Fruit fly (Drosophila melanogaster) whole organism, prepupa: ENCODE data around the gene Cp16.
A peak's percentile ranks its signal among the peaks of the same experiment; 100 is the strongest.

Experiments used
- CG10631 ChIP-seq: fragments of 200-800 bp; sonication (Bioruptor generic); optimal IDR thresholded peaks from 2 replicates; lab custom pipeline; 2016; ENCODE audit warnings: missing biosample characterization, missing genetic modification characterization
- CG10669 ChIP-seq: fragments of 200-800 bp; sonication (Bioruptor generic); optimal IDR thresholded peaks from 3 replicates; lab custom pipeline; 2018; ENCODE audit warnings: missing biosample characterization, mild to moderate bottlenecking, missing genetic modification characterization, moderate library complexity
- CG11294 ChIP-seq: fragments of 200-800 bp; sonication (Bioruptor generic); IDR thresholded peaks from 2 replicates; pipeline ENCODE4 v1.3.6; 2022; ENCODE audit warnings: missing biosample characterization, missing genetic modification characterization
- CG11762 ChIP-seq: fragments of 200-800 bp; sonication (Bioruptor generic); optimal IDR thresholded peaks from 3 replicates; lab custom pipeline; 2016; ENCODE audit warnings: missing biosample characterization, missing genetic modification characterization; ENCODE audit not compliant: insufficient read depth
- CG11902 ChIP-seq: fragments of 200-800 bp; sonication (Bioruptor generic); optimal IDR thresholded peaks from 3 replicates; lab custom pipeline; 2016; ENCODE audit warnings: missing biosample characterization, missing genetic modification characterization
- CG15336 ChIP-seq: fragments of 200-800 bp; sonication (Bioruptor generic); IDR thresholded peaks from 2 replicates; pipeline ENCODE4 v1.3.6; 2022; ENCODE audit warnings: missing biosample characterization, missing genetic modification characterization
- CG1621 ChIP-seq: fragments of 200-800 bp; sonication (Bioruptor generic); optimal IDR thresholded peaks from 3 replicates; lab custom pipeline; 2018; ENCODE audit warnings: missing biosample characterization, mild to moderate bottlenecking, missing genetic modification characterization
- CG3032 ChIP-seq: fragments of 200-800 bp; optimal IDR thresholded peaks from 2 replicates; lab custom pipeline; 2019; ENCODE audit warnings: missing biosample characterization, mild to moderate bottlenecking, missing genetic modification characterization, moderate library complexity
- CG31627 ChIP-seq: fragments of 200-800 bp; sonication (Bioruptor generic); optimal IDR thresholded peaks from 3 replicates; lab custom pipeline; 2016; ENCODE audit warnings: missing biosample characterization, missing genetic modification characterization
- CG3919 ChIP-seq: fragments of 200-800 bp; sonication (Bioruptor generic); optimal IDR thresholded peaks from 3 replicates; lab custom pipeline; 2016; ENCODE audit warnings: missing biosample characterization, missing genetic modification characterization
- CG4318 ChIP-seq: fragments of 200-800 bp; sonication (Bioruptor generic); optimal IDR thresholded peaks from 3 replicates; lab custom pipeline; 2017; ENCODE audit warnings: missing biosample characterization, mild to moderate bottlenecking, missing genetic modification characterization
- CG6163 ChIP-seq: fragments of 200-800 bp; sonication (Bioruptor generic); IDR thresholded peaks from 3 replicates; pipeline ENCODE4 v1.3.6; 2022; ENCODE audit warnings: missing biosample characterization, missing genetic modification characterization
- CG6276 ChIP-seq: fragments of 200-800 bp; sonication (Bioruptor generic); optimal IDR thresholded peaks from 2 replicates; lab custom pipeline; 2017; ENCODE audit warnings: missing biosample characterization, mild to moderate bottlenecking, missing genetic modification characterization
- CG6854 ChIP-seq: fragments of 200-800 bp; sonication (Bioruptor generic); optimal IDR thresholded peaks from 2 replicates; lab custom pipeline; 2017; ENCODE audit warnings: missing biosample characterization, mild to moderate bottlenecking, missing genetic modification characterization
- CG7368 ChIP-seq: fragments of 200-800 bp; sonication (Bioruptor generic); optimal IDR thresholded peaks from 3 replicates; lab custom pipeline; 2016; ENCODE audit warnings: missing biosample characterization, missing genetic modification characterization
- CG8119 ChIP-seq: fragments of 200-800 bp; sonication (Bioruptor generic); IDR thresholded peaks from 3 replicates; pipeline ENCODE4 v1.3.6; 2022; ENCODE audit warnings: missing biosample characterization, missing genetic modification characterization
- CG8319 ChIP-seq: fragments of 200-800 bp; sonication (Bioruptor generic); optimal IDR thresholded peaks from 3 replicates; lab custom pipeline; 2016; ENCODE audit warnings: missing biosample characterization, missing genetic modification characterization
- CG8632 ChIP-seq: fragments of 200-800 bp; sonication (Bioruptor generic); optimal IDR thresholded peaks from 3 replicates; lab custom pipeline; 2016; ENCODE audit warnings: missing biosample characterization, missing genetic modification characterization
- Eip75B ChIP-seq: fragments of 200-800 bp; sonication (Bioruptor generic); optimal IDR thresholded peaks from 3 replicates; lab custom pipeline; 2016; ENCODE audit warnings: missing biosample characterization, missing genetic modification characterization
- Eip78C ChIP-seq: fragments of 200-800 bp; sonication (Bioruptor generic); peaks from one replicate; lab custom pipeline; 2016; ENCODE audit warnings: missing biosample characterization, missing genetic modification characterization
- Eip93F ChIP-seq: fragments of 200-800 bp; sonication (Bioruptor generic); optimal IDR thresholded peaks from 2 replicates; lab custom pipeline; 2016; ENCODE audit warnings: missing biosample characterization, mild to moderate bottlenecking, missing genetic modification characterization
- Ets21C ChIP-seq: fragments of 200-800 bp; sonication (Bioruptor generic); optimal IDR thresholded peaks from 3 replicates; lab custom pipeline; 2016; ENCODE audit warnings: missing biosample characterization, missing genetic modification characterization
- Ets96B ChIP-seq: fragments of 200-800 bp; optimal IDR thresholded peaks from 2 replicates; lab custom pipeline; 2019; ENCODE audit warnings: missing biosample characterization, mild to moderate bottlenecking, missing genetic modification characterization, moderate library complexity
- Gug ChIP-seq: fragments of 200-800 bp; sonication (Bioruptor generic); IDR thresholded peaks from 2 replicates; pipeline ENCODE4 v1.3.6; 2022; ENCODE audit warnings: missing biosample characterization, missing genetic modification characterization
- Hr38 ChIP-seq: sonication (Bioruptor generic); optimal IDR thresholded peaks from 2 replicates; lab custom pipeline; 2016; ENCODE audit warnings: missing biosample characterization, missing genetic modification characterization
- Hr39 ChIP-seq: fragments of 200-800 bp; sonication (Bioruptor generic); optimal IDR thresholded peaks from 2 replicates; lab custom pipeline; 2016; ENCODE audit warnings: missing biosample characterization, missing genetic modification characterization
- Hr4 ChIP-seq: fragments of 200-800 bp; sonication (Bioruptor generic); optimal IDR thresholded peaks from 3 replicates; lab custom pipeline; 2016; ENCODE audit warnings: missing biosample characterization, missing genetic modification characterization
- Smox ChIP-seq: fragments of 200-800 bp; sonication (Bioruptor generic); optimal IDR thresholded peaks from 3 replicates; lab custom pipeline; 2016; ENCODE audit warnings: missing biosample characterization, missing genetic modification characterization
- Sox102F ChIP-seq: fragments of 200-800 bp; sonication (Bioruptor generic); optimal IDR thresholded peaks from 2 replicates; lab custom pipeline; 2016; ENCODE audit warnings: missing biosample characterization, mild to moderate bottlenecking, missing genetic modification characterization
- Sox15 ChIP-seq: fragments of 200-800 bp; sonication (Bioruptor generic); optimal IDR thresholded peaks from 3 replicates; lab custom pipeline; 2016; ENCODE audit warnings: missing biosample characterization, missing genetic modification characterization
- acj6 ChIP-seq: fragments of 200-800 bp; sonication (Bioruptor generic); optimal IDR thresholded peaks from 3 replicates; lab custom pipeline; 2016; ENCODE audit warnings: missing biosample characterization, missing genetic modification characterization
- cyc ChIP-seq: fragments of 200-800 bp; sonication (Bioruptor generic); optimal IDR thresholded peaks from 3 replicates; lab custom pipeline; 2016; ENCODE audit warnings: missing biosample characterization, missing genetic modification characterization
- dac ChIP-seq: fragments of 200-800 bp; sonication (Bioruptor generic); optimal IDR thresholded peaks from 2 replicates; lab custom pipeline; 2017; ENCODE audit warnings: missing biosample characterization, mild to moderate bottlenecking, missing genetic modification characterization
- dsx ChIP-seq: fragments of 200-800 bp; optimal IDR thresholded peaks from 3 replicates; lab custom pipeline; 2019; ENCODE audit warnings: missing biosample characterization, mild to moderate bottlenecking, missing genetic modification characterization, moderate library complexity; ENCODE audit not compliant: poor library complexity, severe bottlenecking
- eg ChIP-seq: fragments of 200-800 bp; sonication (Bioruptor generic); IDR thresholded peaks from 3 replicates; pipeline ENCODE4 v1.3.6; 2022; ENCODE audit warnings: missing biosample characterization, missing genetic modification characterization
- esn ChIP-seq: fragments of 200-800 bp; sonication (Bioruptor generic); optimal IDR thresholded peaks from 2 replicates; lab custom pipeline; 2016; ENCODE audit warnings: missing biosample characterization, mild to moderate bottlenecking, missing genetic modification characterization, moderate library complexity
- fd59A ChIP-seq: fragments of 200-800 bp; sonication (Bioruptor generic); optimal IDR thresholded peaks from 2 replicates; lab custom pipeline; 2017; ENCODE audit warnings: missing biosample characterization, mild to moderate bottlenecking, missing genetic modification characterization, missing genetic modification reagents
- fd85E ChIP-seq: fragments of 200-800 bp; sonication (Bioruptor generic); optimal IDR thresholded peaks from 3 replicates; lab custom pipeline; 2016; ENCODE audit warnings: missing biosample characterization, missing genetic modification characterization
- fkh ChIP-seq: fragments of 200-800 bp; sonication (Bioruptor generic); optimal IDR thresholded peaks from 3 replicates; lab custom pipeline; 2017; ENCODE audit warnings: missing biosample characterization, mild to moderate bottlenecking, missing genetic modification characterization, moderate library complexity
- lz ChIP-seq: fragments of 200-800 bp; sonication (Bioruptor generic); optimal IDR thresholded peaks from 3 replicates; lab custom pipeline; 2016; ENCODE audit warnings: missing biosample characterization, missing genetic modification characterization
- net ChIP-seq: fragments of 200-800 bp; sonication (Bioruptor generic); optimal IDR thresholded peaks from 3 replicates; lab custom pipeline; 2016; ENCODE audit warnings: missing biosample characterization, missing genetic modification characterization
- pdm3 ChIP-seq: fragments of 200-800 bp; sonication (Bioruptor generic); optimal IDR thresholded peaks from 3 replicates; lab custom pipeline; 2016; ENCODE audit warnings: missing biosample characterization, missing genetic modification characterization
- salr ChIP-seq, 2 experiments: fragments of 200-800 bp; sonication (Bioruptor generic); optimal IDR thresholded peaks; 3 replicates each; lab custom pipeline; 2016 to 2018; ENCODE audit warnings: missing biosample characterization in 2 of 2, missing genetic modification characterization in 2 of 2, mild to moderate bottlenecking in 1 of 2
- spab ChIP-seq: fragments of 200-800 bp; sonication (Bioruptor generic); optimal IDR thresholded peaks from 2 replicates; lab custom pipeline; 2017; ENCODE audit warnings: missing biosample characterization, mild to moderate bottlenecking, missing genetic modification characterization, missing genetic modification reagents
- svp ChIP-seq: fragments of 200-800 bp; sonication (Bioruptor generic); peaks from one replicate; lab custom pipeline; 2016; ENCODE audit warnings: missing biosample characterization, missing genetic modification characterization
- topi ChIP-seq: fragments of 200-800 bp; sonication (Bioruptor generic); optimal IDR thresholded peaks from 3 replicates; lab custom pipeline; 2016; ENCODE audit warnings: missing biosample characterization, missing genetic modification characterization
- vri ChIP-seq: fragments of 200-800 bp; sonication (Bioruptor generic); optimal IDR thresholded peaks from 3 replicates; lab custom pipeline; 2016; ENCODE audit warnings: missing biosample characterization, mild to moderate bottlenecking, missing genetic modification characterization

Cp16 gene

dm6 chr3L:8690630-8691029, 41.1 kb upstream of the Cp16 start:
- TF ChIP-seq CG8119 (no peak), fkh (GFP tag; lab: Kevin White, UChicago) (peak; percentile 70)
- TF ChIP-seq, all 60 proteins: peak for 1

dm6 chr3L:8691891-8692874, 39.6 kb upstream of the Cp16 start:
- TF ChIP-seq CG10669 (GFP tag; lab: Kevin White, UChicago) = peak; percentile 3
- peak; percentile 73 for TF ChIP-seq esn (GFP tag; lab: Kevin White, UChicago)
- peak; percentile 78 for TF ChIP-seq Eip93F
- no peak for TF ChIP-seq CG7368 (GFP tag; lab: Kevin White, UChicago)
- TF ChIP-seq salr (GFP tag; optimal IDR thresholded peaks at IDR 0.05; lab: Kevin White, UChicago) = peak; percentile 12 to 69
- TF ChIP-seq pdm3 (GFP tag; lab: Kevin White, UChicago) = peak; percentile 41
- TF ChIP-seq Sox102F (GFP tag; lab: Kevin White, UChicago) = no peak
- TF ChIP-seq Hr39 (GFP tag; lab: Kevin White, UChicago) = peak; percentile 10
- peak; percentile 56 for TF ChIP-seq CG6276 (GFP tag; lab: Kevin White, UChicago)
- TF ChIP-seq Ets96B (tag; lab: Kevin White, UChicago) = peak; percentile 19
- peak; percentile 22 for TF ChIP-seq fkh (GFP tag; lab: Kevin White, UChicago)
- TF ChIP-seq CG10631 = peak; percentile 61
- TF ChIP-seq svp (GFP tag; lab: Kevin White, UChicago) = peak; percentile 94
- no peak for TF ChIP-seq CG11762 (GFP tag; lab: Kevin White, UChicago)
- TF ChIP-seq dsx (GFP tag; lab: Kevin White, UChicago) = no peak
- no peak for TF ChIP-seq fd85E (GFP tag; lab: Kevin White, UChicago)
- peak; percentile 46 for TF ChIP-seq CG3032 (tag; lab: Kevin White, UChicago)
- peak; percentile 40 for TF ChIP-seq Smox (GFP tag; lab: Kevin White, UChicago)
- TF ChIP-seq CG11294 (GFP tag; lab: Robert Waterston, UW) = no peak
- no peak for TF ChIP-seq fd59A (GFP tag; lab: Kevin White, UChicago)
- peak; percentile 81 for TF ChIP-seq Eip78C (GFP tag; lab: Kevin White, UChicago)
- peak; percentile 4 for TF ChIP-seq CG31627 (GFP tag; lab: Kevin White, UChicago)
- TF ChIP-seq spab = peak; percentile 41
- TF ChIP-seq Sox15 (GFP tag; lab: Kevin White, UChicago) = peak; percentile 45
- TF ChIP-seq acj6 (GFP tag; lab: Kevin White, UChicago) = peak; percentile 24
- peak; percentile 11 for TF ChIP-seq dac
- TF ChIP-seq Ets21C (GFP tag; lab: Kevin White, UChicago) = no peak
- TF ChIP-seq Hr4 (GFP tag; lab: Kevin White, UChicago) = peak; percentile 33
- TF ChIP-seq eg (GFP tag; lab: Robert Waterston, UW) = peak; percentile 56
- peak; percentile 51 for TF ChIP-seq net
- TF ChIP-seq CG6163 (GFP tag; lab: Robert Waterston, UW) = peak; percentile 15; the same call in 2 of the 3 replicates
- 0 out of 3 replicates have a peak, but pooled peaks have one; percentile 41 for TF ChIP-seq CG8119
- TF ChIP-seq CG1621 (tag; lab: Kevin White, UChicago) = peak; percentile 61
- peak; percentile 39 for TF ChIP-seq lz (GFP tag; lab: Kevin White, UChicago)
- TF ChIP-seq vri (GFP tag; lab: Kevin White, UChicago) = peak; percentile 86
- 0 out of 2 replicates have a peak, but pooled peaks have one; percentile 29 for TF ChIP-seq CG15336
- TF ChIP-seq CG8319 (GFP tag; lab: Kevin White, UChicago) = no peak
- TF ChIP-seq topi = peak; percentile 12
- TF ChIP-seq CG8632 (GFP tag; lab: Kevin White, UChicago) = peak; percentile 61
- no peak for TF ChIP-seq Hr38 (GFP tag; lab: Kevin White, UChicago)
- TF ChIP-seq Gug (GFP tag; lab: Robert Waterston, UW) = no peak
- peak; percentile 4 for TF ChIP-seq cyc (GFP tag; lab: Kevin White, UChicago)
- peak; percentile 17 for TF ChIP-seq Eip75B (GFP tag; lab: Kevin White, UChicago)
- peak; percentile 30 for TF ChIP-seq CG3919
- peak; percentile 11 for TF ChIP-seq CG11902 (GFP tag; lab: Kevin White, UChicago)
- peak; percentile 68 for TF ChIP-seq CG4318
- TF ChIP-seq CG6854 (GFP tag; lab: Kevin White, UChicago) = peak; percentile 86
